In the genomic region with DNA sequence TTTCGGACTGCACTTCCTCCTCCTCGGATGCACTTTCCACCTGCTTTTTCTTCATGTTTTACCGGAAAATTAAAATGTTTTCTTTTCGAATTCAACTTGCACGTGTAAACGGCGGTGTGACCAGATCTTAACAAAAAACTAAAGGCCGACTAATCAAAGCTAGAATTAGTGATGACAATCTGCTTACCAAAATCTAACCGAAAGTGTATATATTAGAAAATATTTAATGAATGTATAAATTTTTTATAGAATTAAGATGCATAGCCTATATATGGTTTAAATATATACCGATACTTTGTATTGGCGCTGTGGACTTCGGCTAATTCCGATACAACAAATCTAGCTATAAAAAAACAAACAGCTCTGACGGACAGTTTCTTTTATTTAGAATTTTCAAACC, we compare ENCODE assay signal across 1 fruit fly cellular context.
TF ChIP-seq lines count a peak whose summit lies in the region.

A gene (minus strand): TSS at position 216 of the 400 bp plus-strand sequence.
A gene (plus strand): TSS at position 400 of the 400 bp plus-strand sequence.

TF ChIP-seq in whole organism, embryonic, 481 proteins besides CTCF, POLR2A, EP300 and RAD21 (continued from another document and continues in another):
- no peak for TF ChIP-seq crc (GFP tag; optimal IDR thresholded peaks at IDR 0.05; lab: Kevin White, UChicago)
- no peak for TF ChIP-seq slou (GFP tag; optimal IDR thresholded peaks at IDR 0.05; lab: Kevin White, UChicago)
- peak; percentile 70 for TF ChIP-seq zfh1 (GFP tag; IDR thresholded peaks at IDR 0.05; lab: Robert Waterston, UW)
- no peak for TF ChIP-seq salm (tag; optimal IDR thresholded peaks at IDR 0.05; lab: Kevin White, UChicago)
- TF ChIP-seq CG6175 (GFP tag; IDR thresholded peaks at IDR 0.05; lab: Robert Waterston, UW), result no peak
- TF ChIP-seq croc (GFP tag; conservative IDR thresholded peaks at IDR 0.05; lab: Robert Waterston, UW), result peak; percentile 59; the same call in 2 of the 3 replicates
- no peak for TF ChIP-seq CG6683 (GFP tag; optimal IDR thresholded peaks at IDR 0.05; lab: Kevin White, UChicago)
- no peak for TF ChIP-seq CG43689 (GFP tag; IDR thresholded peaks at IDR 0.05; lab: Robert Waterston, UW)
- TF ChIP-seq CG17328 (GFP tag; IDR thresholded peaks at IDR 0.05; lab: Robert Waterston, UW), result peak; percentile 67
- TF ChIP-seq tna (GFP tag; IDR thresholded peaks at IDR 0.05; lab: Robert Waterston, UW; ENCODE audit: partially characterized antibody), result no peak
- TF ChIP-seq CG15696 (tag; optimal IDR thresholded peaks at IDR 0.05; lab: Kevin White, UChicago), result peak; percentile 85
- TF ChIP-seq CG31224 (GFP tag; IDR thresholded peaks at IDR 0.05; lab: Robert Waterston, UW), result peak; percentile 14; the same call in 1 of the 2 replicates
- TF ChIP-seq CG1647 (GFP tag; optimal IDR thresholded peaks at IDR 0.05; lab: Kevin White, UChicago), result no peak
- TF ChIP-seq HHEX (GFP tag; optimal IDR thresholded peaks at IDR 0.05; lab: Kevin White, UChicago), result peak; percentile 30
- TF ChIP-seq CG34376 (GFP tag; optimal IDR thresholded peaks at IDR 0.05; lab: Kevin White, UChicago), result peak; percentile 32
- TF ChIP-seq NC2α (GFP tag; optimal IDR thresholded peaks at IDR 0.05; lab: Kevin White, UChicago), result no peak
- TF ChIP-seq Aef1 (GFP tag; IDR thresholded peaks at IDR 0.05; lab: Robert Waterston, UW), result peak; percentile 65
- TF ChIP-seq Awh (GFP tag; IDR thresholded peaks at IDR 0.05; lab: Robert Waterston, UW), result no peak
- TF ChIP-seq Rx (GFP tag; IDR thresholded peaks at IDR 0.05; lab: Robert Waterston, UW), result no peak
- no peak for TF ChIP-seq zfh2 (GFP tag; optimal IDR thresholded peaks at IDR 0.05; lab: Kevin White, UChicago)
- TF ChIP-seq CG18764 (GFP tag; optimal IDR thresholded peaks at IDR 0.05; lab: Kevin White, UChicago), result peak; percentile 49
- TF ChIP-seq cg (GFP tag; optimal IDR thresholded peaks at IDR 0.05; lab: Kevin White, UChicago), result no peak
- TF ChIP-seq CG3065 (GFP tag; optimal IDR thresholded peaks at IDR 0.05; lab: Kevin White, UChicago), result peak; percentile 20
- TF ChIP-seq CG18011 (GFP tag; optimal IDR thresholded peaks at IDR 0.05; lab: Kevin White, UChicago), result peak; percentile 44
- TF ChIP-seq Hr39 (optimal IDR thresholded peaks at IDR 0.05; lab: Kevin White, UChicago), result no peak
- TF ChIP-seq ERR (GFP tag; optimal IDR thresholded peaks at IDR 0.05; lab: Kevin White, UChicago), result no peak
- TF ChIP-seq Max (GFP tag; optimal IDR thresholded peaks at IDR 0.05; lab: Kevin White, UChicago), result peak; percentile 90
- TF ChIP-seq CG2202 (tag; optimal IDR thresholded peaks at IDR 0.05; lab: Kevin White, UChicago), result peak; percentile 28
- TF ChIP-seq sd (tag; optimal IDR thresholded peaks at IDR 0.05; lab: Kevin White, UChicago), result no peak
- TF ChIP-seq h (optimal IDR thresholded peaks at IDR 0.05; lab: Kevin White, UChicago), result no peak
- no peak for TF ChIP-seq br (optimal IDR thresholded peaks at IDR 0.05; lab: Kevin White, UChicago)
- TF ChIP-seq CG1529 (GFP tag; optimal IDR thresholded peaks at IDR 0.05; lab: Kevin White, UChicago), result no peak
- TF ChIP-seq btn (GFP tag; optimal IDR thresholded peaks at IDR 0.05; lab: Kevin White, UChicago), result no peak
- TF ChIP-seq CG10274 (GFP tag; optimal IDR thresholded peaks at IDR 0.05; lab: Kevin White, UChicago), result no peak
- no peak for TF ChIP-seq Hey (tag; optimal IDR thresholded peaks at IDR 0.05; lab: Kevin White, UChicago)
- peak; percentile 85 for TF ChIP-seq CG13424 (tag; optimal IDR thresholded peaks at IDR 0.05; lab: Kevin White, UChicago)
- peak; percentile 78 for TF ChIP-seq Ssrp (tag; optimal IDR thresholded peaks at IDR 0.05; lab: Kevin White, UChicago)
- no peak for TF ChIP-seq TFAM (GFP tag; optimal IDR thresholded peaks at IDR 0.05; lab: Kevin White, UChicago)
- peak; percentile 5 for TF ChIP-seq ac (GFP tag; optimal IDR thresholded peaks at IDR 0.05; lab: Kevin White, UChicago)
- TF ChIP-seq CG7357 (GFP tag; IDR thresholded peaks at IDR 0.05; lab: Robert Waterston, UW), result no peak
- no peak for TF ChIP-seq aop (GFP tag; IDR thresholded peaks at IDR 0.05; lab: Robert Waterston, UW)
- TF ChIP-seq Adf1 (GFP tag; IDR thresholded peaks at IDR 0.05; lab: Robert Waterston, UW), result no peak
- TF ChIP-seq Poxn (GFP tag; IDR thresholded peaks at IDR 0.05; lab: Robert Waterston, UW), result no peak
- TF ChIP-seq Dp (GFP tag; optimal IDR thresholded peaks at IDR 0.05; lab: Kevin White, UChicago), result peak; percentile 23
- no peak for TF ChIP-seq ro (GFP tag; IDR thresholded peaks at IDR 0.05; lab: Robert Waterston, UW)
- peak; percentile 44; the same call in 1 of the 3 replicates for TF ChIP-seq ci (GFP tag; IDR thresholded peaks at IDR 0.05; lab: Robert Waterston, UW)
- TF ChIP-seq mam (GFP tag; optimal IDR thresholded peaks at IDR 0.05; lab: Kevin White, UChicago), result peak; percentile 29
- no peak for TF ChIP-seq tx (GFP tag; optimal IDR thresholded peaks at IDR 0.05; lab: Kevin White, UChicago)
- no peak for TF ChIP-seq Stat92E (GFP tag; optimal IDR thresholded peaks at IDR 0.05; lab: Kevin White, UChicago)
- no peak for TF ChIP-seq ab (GFP tag; optimal IDR thresholded peaks at IDR 0.05; lab: Kevin White, UChicago)
- no peak for TF ChIP-seq pho (GFP tag; optimal IDR thresholded peaks at IDR 0.05; lab: Kevin White, UChicago)
- TF ChIP-seq Atf6 (GFP tag; IDR thresholded peaks at IDR 0.05; lab: Robert Waterston, UW), result no peak
- TF ChIP-seq CG13296 (GFP tag; optimal IDR thresholded peaks at IDR 0.05; lab: Kevin White, UChicago), result peak; percentile 71
- TF ChIP-seq Lhr (GFP tag; optimal IDR thresholded peaks at IDR 0.05; lab: Kevin White, UChicago), result peak; percentile 13
- peak; percentile 11 for TF ChIP-seq jing (GFP tag; optimal IDR thresholded peaks at IDR 0.05; lab: Kevin White, UChicago)
- TF ChIP-seq CG30403 (GFP tag; optimal IDR thresholded peaks at IDR 0.05; lab: Kevin White, UChicago), result peak; percentile 60
- TF ChIP-seq CG6765 (GFP tag; optimal IDR thresholded peaks at IDR 0.05; lab: Kevin White, UChicago), result no peak
- TF ChIP-seq Sry-δ (GFP tag; optimal IDR thresholded peaks at IDR 0.05; lab: Kevin White, UChicago), result peak; percentile 33
- TF ChIP-seq danr (GFP tag; IDR thresholded peaks at IDR 0.05; lab: Robert Waterston, UW), result 0 out of 2 replicates have a peak, but pooled peaks have one; percentile 12
- TF ChIP-seq vnd (GFP tag; IDR thresholded peaks at IDR 0.05; lab: Robert Waterston, UW; ENCODE audit: partially characterized antibody), result no peak
- TF ChIP-seq CG14667 (GFP tag; IDR thresholded peaks at IDR 0.05; lab: Robert Waterston, UW), result peak; percentile 55
- peak; percentile 51 for TF ChIP-seq lbe (GFP tag; optimal IDR thresholded peaks at IDR 0.05; lab: Kevin White, UChicago)
- TF ChIP-seq CG8478 (optimal IDR thresholded peaks at IDR 0.05; lab: Kevin White, UChicago), result no peak
- TF ChIP-seq CG1233 (GFP tag; optimal IDR thresholded peaks at IDR 0.05; lab: Kevin White, UChicago), result peak; percentile 20
- no peak for TF ChIP-seq chn (GFP tag; optimal IDR thresholded peaks at IDR 0.05; lab: Kevin White, UChicago)
- no peak for TF ChIP-seq tup (GFP tag; optimal IDR thresholded peaks at IDR 0.05; lab: Kevin White, UChicago)
- TF ChIP-seq ranshi (GFP tag; IDR thresholded peaks at IDR 0.05; lab: Robert Waterston, UW), result peak; percentile 50; the same call in 1 of the 2 replicates
- peak; percentile 39 for TF ChIP-seq kay (GFP tag; optimal IDR thresholded peaks at IDR 0.05; lab: Kevin White, UChicago)
- peak; percentile 51 for TF ChIP-seq Six4 (GFP tag; optimal IDR thresholded peaks at IDR 0.05; lab: Kevin White, UChicago)
- no peak for TF ChIP-seq cad (GFP tag; optimal IDR thresholded peaks at IDR 0.05; lab: Kevin White, UChicago)
- TF ChIP-seq CG12219 (GFP tag; optimal IDR thresholded peaks at IDR 0.05; lab: Kevin White, UChicago), result peak; percentile 26
- no peak for TF ChIP-seq CG7963 (GFP tag; IDR thresholded peaks at IDR 0.05; lab: Robert Waterston, UW; ENCODE audit: partially characterized antibody)
- TF ChIP-seq crol (GFP tag; IDR thresholded peaks at IDR 0.05; lab: Robert Waterston, UW), result no peak
- TF ChIP-seq eyg (GFP tag; optimal IDR thresholded peaks at IDR 0.05; lab: Kevin White, UChicago), result no peak
- TF ChIP-seq CG6272 (GFP tag; IDR thresholded peaks at IDR 0.05; lab: Robert Waterston, UW), result peak; percentile 52; the same call in 1 of the 2 replicates
- peak; percentile 49; the same call in 1 of the 2 replicates for TF ChIP-seq ttk (GFP tag; IDR thresholded peaks at IDR 0.05; lab: Robert Waterston, UW)
- peak; percentile 89 for TF ChIP-seq sens (GFP tag; lab: Kevin White, UChicago)
- no peak for TF ChIP-seq ato (GFP tag; IDR thresholded peaks at IDR 0.05; lab: Robert Waterston, UW; ENCODE audit: partially characterized antibody)
- no peak for TF ChIP-seq wdn (GFP tag; IDR thresholded peaks at IDR 0.05; lab: Robert Waterston, UW)
- TF ChIP-seq CG13894 (tag; optimal IDR thresholded peaks at IDR 0.05; lab: Kevin White, UChicago), result peak; percentile 78
- peak; percentile 22 for TF ChIP-seq exex (tag; optimal IDR thresholded peaks at IDR 0.05; lab: Kevin White, UChicago)
- peak; percentile 60 for TF ChIP-seq lilli (GFP tag; optimal IDR thresholded peaks at IDR 0.05; lab: Kevin White, UChicago)
- peak; percentile 50 for TF ChIP-seq Nf-YB (GFP tag; optimal IDR thresholded peaks at IDR 0.05; lab: Kevin White, UChicago)
- 0 out of 2 replicates have a peak, but pooled peaks have one; percentile 35 for TF ChIP-seq stc (GFP tag; IDR thresholded peaks at IDR 0.05; lab: Robert Waterston, UW)
- no peak for TF ChIP-seq CG7745 (tag; optimal IDR thresholded peaks at IDR 0.05; lab: Kevin White, UChicago)
- TF ChIP-seq shn (GFP tag; optimal IDR thresholded peaks at IDR 0.05; lab: Kevin White, UChicago), result no peak
- no peak for TF ChIP-seq tio (GFP tag; optimal IDR thresholded peaks at IDR 0.05; lab: Kevin White, UChicago)
- peak; percentile 49; the same call in 1 of the 3 replicates for TF ChIP-seq CG11695 (GFP tag; IDR thresholded peaks at IDR 0.05; lab: Robert Waterston, UW)
- 0 out of 2 replicates have a peak, but pooled peaks have one; percentile 14 for TF ChIP-seq CG8765 (GFP tag; IDR thresholded peaks at IDR 0.05; lab: Robert Waterston, UW)
- peak; percentile 84 for TF ChIP-seq dm (GFP tag; optimal IDR thresholded peaks at IDR 0.05; lab: Kevin White, UChicago)
- TF ChIP-seq Mrtf (GFP tag; IDR thresholded peaks at IDR 0.05; lab: Robert Waterston, UW), result no peak
- TF ChIP-seq stwl (tag; optimal IDR thresholded peaks at IDR 0.05; lab: Kevin White, UChicago), result peak; percentile 35
- peak; percentile 58 for TF ChIP-seq CG12942 (GFP tag; optimal IDR thresholded peaks at IDR 0.05; lab: Kevin White, UChicago)
- no peak for TF ChIP-seq scrt (GFP tag; optimal IDR thresholded peaks at IDR 0.05; lab: Kevin White, UChicago)
- no peak for TF ChIP-seq yki (optimal IDR thresholded peaks at IDR 0.05; lab: Kevin White, UChicago)
- TF ChIP-seq Pdp1 (GFP tag; optimal IDR thresholded peaks at IDR 0.05; lab: Kevin White, UChicago), result no peak
- peak; percentile 66 for TF ChIP-seq CG17385 (GFP tag; optimal IDR thresholded peaks at IDR 0.05; lab: Kevin White, UChicago)
- TF ChIP-seq ap (GFP tag; IDR thresholded peaks at IDR 0.05; lab: Robert Waterston, UW), result no peak
- TF ChIP-seq CG3838 (GFP tag; optimal IDR thresholded peaks at IDR 0.05; lab: Kevin White, UChicago), result no peak
- TF ChIP-seq CG4404 (GFP tag; IDR thresholded peaks at IDR 0.05; lab: Robert Waterston, UW), result peak; percentile 62
- TF ChIP-seq CG2129 (GFP tag; IDR thresholded peaks at IDR 0.05; lab: Robert Waterston, UW; ENCODE audit: partially characterized antibody), result 0 out of 2 replicates have a peak, but pooled peaks have one; percentile 22
- TF ChIP-seq dysf (GFP tag; IDR thresholded peaks at IDR 0.05; lab: Robert Waterston, UW), result peak; percentile 68; the same call in 2 of the 3 replicates
- TF ChIP-seq MTF-1 (GFP tag; optimal IDR thresholded peaks at IDR 0.05; lab: Kevin White, UChicago; ENCODE audit: borderline replicate concordance), result no peak
- TF ChIP-seq CG9215 (GFP tag; IDR thresholded peaks at IDR 0.05; lab: Robert Waterston, UW), result peak; percentile 36
- TF ChIP-seq CG3281 (GFP tag; optimal IDR thresholded peaks at IDR 0.05; lab: Kevin White, UChicago), result peak; percentile 70
- TF ChIP-seq CG15514 (GFP tag; optimal IDR thresholded peaks at IDR 0.05; lab: Kevin White, UChicago), result peak; percentile 79
- TF ChIP-seq sens-2 (GFP tag; IDR thresholded peaks at IDR 0.05; lab: Robert Waterston, UW), result no peak
- no peak for TF ChIP-seq hkb (optimal IDR thresholded peaks at IDR 0.05; lab: Kevin White, UChicago)
- peak; percentile 44; the same call in 1 of the 2 replicates for TF ChIP-seq hkb (GFP tag; IDR thresholded peaks at IDR 0.05; lab: Robert Waterston, UW)
- peak; percentile 85 for TF ChIP-seq B-H2 (GFP tag; optimal IDR thresholded peaks at IDR 0.05; lab: Kevin White, UChicago)
- 0 out of 3 replicates have a peak, but pooled peaks have one; percentile 26 for TF ChIP-seq knrl (GFP tag; IDR thresholded peaks at IDR 0.05; lab: Robert Waterston, UW; ENCODE audit: partially characterized antibody)
- TF ChIP-seq CG33213 (GFP tag; optimal IDR thresholded peaks at IDR 0.05; lab: Kevin White, UChicago), result no peak
- TF ChIP-seq disco-r (GFP tag; optimal IDR thresholded peaks at IDR 0.05; lab: Kevin White, UChicago), result no peak
- no peak for TF ChIP-seq Dfd (GFP tag; optimal IDR thresholded peaks at IDR 0.05; lab: Kevin White, UChicago)
- no peak for TF ChIP-seq D (optimal IDR thresholded peaks at IDR 0.05; lab: Kevin White, UChicago)
- TF ChIP-seq D (GFP tag; optimal IDR thresholded peaks at IDR 0.05; lab: Kevin White, UChicago), result peak; percentile 16
- TF ChIP-seq pb (GFP tag; optimal IDR thresholded peaks at IDR 0.05; lab: Kevin White, UChicago), result no peak
- TF ChIP-seq lola (GFP tag; optimal IDR thresholded peaks at IDR 0.05; lab: Kevin White, UChicago), result peak in 1 of 3 experiments; percentile 75
- no peak for TF ChIP-seq gce (GFP tag; IDR thresholded peaks at IDR 0.05; lab: Robert Waterston, UW)
- no peak for TF ChIP-seq Eip74EF (GFP tag; optimal IDR thresholded peaks at IDR 0.05; lab: Kevin White, UChicago)
- peak; percentile 77 for TF ChIP-seq phol (tag; optimal IDR thresholded peaks at IDR 0.05; lab: Kevin White, UChicago)
- TF ChIP-seq CG18599 (GFP tag; optimal IDR thresholded peaks at IDR 0.05; lab: Kevin White, UChicago), result peak; percentile 73
- TF ChIP-seq CG13123 (GFP tag; optimal IDR thresholded peaks at IDR 0.05; lab: Kevin White, UChicago), result peak; percentile 42
- peak; percentile 96 for TF ChIP-seq Sry-β (GFP tag; optimal IDR thresholded peaks at IDR 0.05; lab: Kevin White, UChicago)
- no peak for TF ChIP-seq CG16863 (GFP tag; optimal IDR thresholded peaks at IDR 0.05; lab: Kevin White, UChicago)
- no peak for TF ChIP-seq CG12744 (GFP tag; optimal IDR thresholded peaks at IDR 0.05; lab: Kevin White, UChicago)
- no peak for TF ChIP-seq oc (tag; optimal IDR thresholded peaks at IDR 0.05; lab: Kevin White, UChicago)
